Fruit fly (Drosophila melanogaster) whole organism, pupa: ENCODE results near the gene CG43954.

ENCODE experiments used
- CG10348 ChIP-seq: fragments of 200-800 bp; sonication (Bioruptor generic); IDR thresholded peaks from 2 replicates; pipeline ENCODE4 v1.3.6; 2022; ENCODE audit warnings: missing biosample characterization, missing genetic modification characterization
- CG12605 ChIP-seq: fragments of 200-800 bp; sonication (Bioruptor generic); IDR thresholded peaks from 2 replicates; pipeline ENCODE4 v1.3.6; 2022; ENCODE audit warnings: missing biosample characterization, missing genetic modification characterization
- CG13204 ChIP-seq: fragments of 200-800 bp; sonication (Bioruptor generic); optimal IDR thresholded peaks from 2 replicates; lab custom pipeline; 2018; ENCODE audit warnings: missing biosample characterization, mild to moderate bottlenecking, missing genetic modification characterization, moderate library complexity
- CG14655 ChIP-seq: fragments of 200-800 bp; sonication (Bioruptor generic); optimal IDR thresholded peaks from 3 replicates; lab custom pipeline; 2017; ENCODE audit warnings: mild to moderate bottlenecking, missing biosample characterization, missing genetic modification reagents, missing genetic modification characterization
- CG15710 ChIP-seq: fragments of 200-800 bp; sonication (Bioruptor generic); optimal IDR thresholded peaks from 2 replicates; lab custom pipeline; 2018; ENCODE audit warnings: missing biosample characterization, mild to moderate bottlenecking, missing genetic modification characterization, moderate library complexity
- CG17806 ChIP-seq: fragments of 200-800 bp; sonication (Bioruptor generic); optimal IDR thresholded peaks from 2 replicates; lab custom pipeline; 2018; ENCODE audit warnings: missing biosample characterization, mild to moderate bottlenecking, missing genetic modification characterization, moderate library complexity
- CG32121 ChIP-seq: fragments of 200-800 bp; sonication (Bioruptor generic); IDR thresholded peaks from 2 replicates; pipeline ENCODE4 v1.3.6; 2022; ENCODE audit warnings: missing biosample characterization, missing genetic modification characterization
- CG34367 ChIP-seq: fragments of 200-800 bp; sonication (Bioruptor generic); optimal IDR thresholded peaks from 2 replicates; lab custom pipeline; 2018; ENCODE audit warnings: missing biosample characterization, mild to moderate bottlenecking, missing genetic modification characterization
- CG4496 ChIP-seq: fragments of 200-800 bp; sonication (Bioruptor generic); IDR thresholded peaks from 3 replicates; pipeline ENCODE4 v1.3.6; 2022; ENCODE audit warnings: missing biosample characterization, missing genetic modification characterization
- CG8159 ChIP-seq: fragments of 200-800 bp; sonication (Bioruptor generic); optimal IDR thresholded peaks from 3 replicates; lab custom pipeline; 2018; ENCODE audit warnings: missing biosample characterization, mild to moderate bottlenecking, missing genetic modification characterization, moderate library complexity
- CG8301 ChIP-seq: fragments of 200-800 bp; sonication (Bioruptor generic); optimal IDR thresholded peaks from 2 replicates; lab custom pipeline; 2018; ENCODE audit warnings: missing biosample characterization, mild to moderate bottlenecking, missing genetic modification characterization
- CG9948 ChIP-seq: fragments of 200-800 bp; sonication (Bioruptor generic); optimal IDR thresholded peaks from 2 replicates; lab custom pipeline; 2018; ENCODE audit warnings: missing biosample characterization, mild to moderate bottlenecking, missing genetic modification characterization, moderate library complexity
- D1 ChIP-seq: fragments of 200-800 bp; sonication (Bioruptor generic); optimal IDR thresholded peaks from 2 replicates; lab custom pipeline; 2018; ENCODE audit warnings: missing biosample characterization, mild to moderate bottlenecking, missing genetic modification characterization, moderate library complexity
- EcR ChIP-seq: fragments of 200-800 bp; sonication (Bioruptor generic); optimal IDR thresholded peaks from 3 replicates; lab custom pipeline; 2019; ENCODE audit warnings: missing biosample characterization, missing genetic modification characterization, mild to moderate bottlenecking, moderate library complexity, missing genetic modification reagents
- Ets98B ChIP-seq: fragments of 200-800 bp; sonication (Bioruptor generic); IDR thresholded peaks from 2 replicates; pipeline ENCODE4 v1.3.6; 2022; ENCODE audit warnings: missing biosample characterization, missing genetic modification characterization
- Pif1A ChIP-seq: fragments of 200-800 bp; sonication (Bioruptor generic); optimal IDR thresholded peaks from 3 replicates; lab custom pipeline; 2016; ENCODE audit warnings: missing biosample characterization, missing genetic modification characterization
- Pif1B ChIP-seq: fragments of 200-800 bp; sonication (Bioruptor generic); optimal IDR thresholded peaks from 3 replicates; lab custom pipeline; 2016; ENCODE audit warnings: missing biosample characterization, missing genetic modification characterization
- Snoo ChIP-seq: fragments of 200-800 bp; sonication (Bioruptor generic); optimal IDR thresholded peaks from 3 replicates; lab custom pipeline; 2017; ENCODE audit warnings: missing biosample characterization, mild to moderate bottlenecking, missing genetic modification characterization, inconsistent platforms
- fd96Ca ChIP-seq: fragments of 200-800 bp; sonication (Bioruptor generic); IDR thresholded peaks from 3 replicates; pipeline ENCODE4 v1.3.6; 2022; ENCODE audit warnings: missing biosample characterization, missing genetic modification characterization
- gl ChIP-seq: fragments of 200-800 bp; sonication (Bioruptor generic); optimal IDR thresholded peaks from 2 replicates; lab custom pipeline; 2018; ENCODE audit warnings: missing biosample characterization, mild to moderate bottlenecking, missing genetic modification characterization
- rn ChIP-seq: fragments of 200-800 bp; sonication (Bioruptor generic); IDR thresholded peaks from 2 replicates; pipeline ENCODE4 v1.3.6; 2022; ENCODE audit warnings: missing biosample characterization, missing genetic modification characterization

CG43954 gene

DNA sequence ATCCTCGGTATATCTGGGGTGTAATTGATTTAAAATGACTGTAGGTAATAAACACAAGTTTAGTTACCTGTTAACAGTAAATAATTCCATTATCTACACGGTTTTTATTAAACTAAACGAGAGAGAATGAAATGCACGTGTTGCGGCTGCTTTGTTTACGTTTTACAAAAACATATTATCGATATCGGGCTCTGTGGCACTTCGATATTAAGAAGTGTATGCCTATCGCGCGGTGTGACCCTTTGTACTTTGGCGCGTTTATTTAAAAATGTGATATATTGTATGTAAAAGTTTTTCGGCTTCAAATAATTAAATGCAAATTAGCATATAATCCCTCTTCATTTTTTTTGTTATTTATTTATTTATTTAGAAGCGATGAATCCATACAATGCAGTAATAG is 19.2 kb upstream of the CG43954 start, which contains the start of gene Dbp73D:
Dbp73D (minus strand) TSS at position 174 of the 400 bp plus-strand sequence.
- TF ChIP-seq Pif1B (GFP tag; lab: Kevin White, UChicago) (no peak), gl (tag; lab: Kevin White, UChicago) (no peak), CG9948 (tag; lab: Kevin White, UChicago) (no peak), CG17806 (tag; lab: Kevin White, UChicago) (no peak), CG12605 (GFP tag; lab: Robert Waterston, UW) (no peak), CG4496 (GFP tag; lab: Robert Waterston, UW) (no peak), D1 (tag; lab: Kevin White, UChicago) (no peak), CG14655 (GFP tag; lab: Kevin White, UChicago) (no peak), CG10348 (GFP tag; lab: Robert Waterston, UW) (no peak), CG13204 (no peak), Snoo (tag; lab: Kevin White, UChicago) (no peak), CG32121 (GFP tag; lab: Robert Waterston, UW) (no peak), CG8301 (tag; lab: Kevin White, UChicago) (no peak), Pif1A (GFP tag; lab: Kevin White, UChicago) (no peak), CG15710 (no peak), CG8159 (tag; lab: Kevin White, UChicago) (no peak), fd96Ca (no peak), Ets98B (no peak), rn (GFP tag; lab: Robert Waterston, UW) (no peak)

DNA sequence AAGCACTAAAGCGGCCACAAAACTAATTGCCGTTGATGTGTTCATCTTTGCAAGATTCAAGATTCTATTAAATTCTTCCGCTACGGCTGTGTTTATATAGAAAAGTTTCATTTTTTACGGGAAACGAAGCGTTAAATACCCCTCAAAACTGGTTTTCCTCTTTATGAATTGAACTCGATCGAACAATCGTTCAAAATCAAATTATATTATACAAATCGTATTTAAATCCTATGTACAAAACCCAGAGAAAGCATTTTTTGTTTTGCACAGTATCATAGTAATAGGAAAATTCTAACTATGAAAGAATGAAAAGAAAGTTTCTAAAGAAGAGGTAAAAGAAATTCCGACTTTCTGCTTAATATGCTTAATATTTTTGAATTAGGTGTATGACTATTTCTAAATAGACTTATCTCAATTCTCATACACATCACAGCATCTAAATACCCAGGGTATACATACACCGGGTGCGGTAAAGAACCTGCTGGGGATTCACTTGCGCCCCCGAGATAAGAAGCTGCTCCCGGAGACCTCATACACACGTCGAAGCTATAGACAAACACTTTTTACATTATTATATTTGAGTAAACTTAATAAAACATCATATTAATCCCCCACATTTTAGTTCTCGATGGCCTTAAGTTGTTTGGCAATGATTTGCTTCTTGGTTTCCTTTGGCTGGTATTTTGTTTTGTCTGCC is 16.6 kb upstream of the CG43954 start, which contains the start of gene PGRP-SB1:
PGRP-SB1 (minus strand) TSS at position 51 of the 697 bp plus-strand sequence.
- no peak for TF ChIP-seq CG9948 (tag; lab: Kevin White, UChicago)
- TF ChIP-seq Snoo (tag; lab: Kevin White, UChicago), result no peak
- no peak for TF ChIP-seq CG8301 (tag; lab: Kevin White, UChicago)
- TF ChIP-seq CG34367 (tag; lab: Kevin White, UChicago), result no peak
- TF ChIP-seq CG17806 (tag; lab: Kevin White, UChicago), result no peak
- no peak for TF ChIP-seq CG10348 (GFP tag; lab: Robert Waterston, UW)
- no peak for TF ChIP-seq Pif1A (GFP tag; lab: Kevin White, UChicago)
- TF ChIP-seq CG13204, result no peak
- TF ChIP-seq D1 (tag; lab: Kevin White, UChicago), result no peak
- TF ChIP-seq CG15710, result no peak
- TF ChIP-seq Ets98B, result no peak
- no peak for TF ChIP-seq CG32121 (GFP tag; lab: Robert Waterston, UW)
- TF ChIP-seq CG12605 (GFP tag; lab: Robert Waterston, UW), result no peak
- TF ChIP-seq CG4496 (GFP tag; lab: Robert Waterston, UW), result no peak
- TF ChIP-seq EcR, result no peak
- TF ChIP-seq rn (GFP tag; lab: Robert Waterston, UW), result no peak

DNA sequence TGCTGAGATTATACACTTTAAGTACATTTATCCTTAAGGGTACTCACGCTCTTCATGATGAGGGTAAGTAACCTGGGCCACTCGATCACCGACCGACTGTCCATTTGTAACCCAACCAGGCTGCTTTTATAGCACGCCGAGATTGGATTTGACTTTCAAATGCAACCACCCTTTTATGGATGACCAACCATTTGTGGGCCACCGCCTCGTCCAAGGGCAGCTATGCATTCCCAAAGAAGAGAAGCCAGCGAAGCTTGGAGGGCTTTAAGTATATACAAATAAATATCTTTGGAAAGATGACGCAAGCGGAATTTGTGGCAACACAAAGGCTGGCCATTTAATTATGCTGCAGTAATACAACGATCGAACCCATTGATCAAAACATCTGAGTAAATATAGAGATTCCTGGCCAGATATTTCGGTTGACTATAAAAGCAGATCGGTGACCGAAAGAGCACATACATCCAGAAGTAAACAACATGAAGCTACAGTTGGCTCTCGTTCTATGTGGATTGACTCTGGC is 14.7 kb upstream of the CG43954 start, which contains the start of the genes CG13026 and PGRP-SB2:
CG13026 (minus strand) TSS at position 101 of the 523 bp plus-strand sequence.
PGRP-SB2 (plus strand) TSS at position 473 of the 523 bp plus-strand sequence.
- TF ChIP-seq EcR (no peak), CG32121 (GFP tag; lab: Robert Waterston, UW) (no peak), Pif1A (GFP tag; lab: Kevin White, UChicago) (no peak), CG8301 (tag; lab: Kevin White, UChicago) (no peak), gl (tag; lab: Kevin White, UChicago) (no peak), CG14655 (GFP tag; lab: Kevin White, UChicago) (no peak), CG34367 (tag; lab: Kevin White, UChicago) (no peak), fd96Ca (no peak), Snoo (tag; lab: Kevin White, UChicago) (no peak), CG10348 (GFP tag; lab: Robert Waterston, UW) (no peak), CG13204 (no peak), Ets98B (no peak), CG15710 (no peak)

DNA sequence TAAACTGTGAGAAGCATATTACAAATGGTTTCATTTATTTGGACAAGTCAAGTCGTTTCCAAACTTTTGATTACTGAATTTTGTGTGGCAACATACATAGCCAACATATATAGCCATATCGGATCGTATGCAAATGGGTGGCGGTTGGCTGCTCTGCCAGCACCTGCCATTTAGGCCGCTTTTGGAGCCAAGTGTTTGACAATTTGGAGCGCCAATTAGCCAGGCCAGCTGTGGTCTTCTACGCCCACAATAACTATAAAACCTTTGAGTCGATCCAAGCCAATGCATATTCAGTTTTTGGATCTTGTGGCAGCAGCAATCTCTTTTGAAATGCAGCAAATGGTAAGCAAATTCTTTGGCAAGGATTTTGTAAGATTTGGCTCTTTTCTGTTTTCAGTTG is 13.1 kb upstream of the CG43954 start, which contains the start of gene CG13031:
CG13031 (plus strand) TSS at position 301 of the 400 bp plus-strand sequence.
- TF ChIP-seq CG12605 (GFP tag; lab: Robert Waterston, UW), result no peak
- TF ChIP-seq CG34367 (tag; lab: Kevin White, UChicago), result no peak
- TF ChIP-seq CG8301 (tag; lab: Kevin White, UChicago), result no peak
- TF ChIP-seq CG4496 (GFP tag; lab: Robert Waterston, UW), result no peak
- TF ChIP-seq Pif1B (GFP tag; lab: Kevin White, UChicago), result no peak
- no peak for TF ChIP-seq Pif1A (GFP tag; lab: Kevin White, UChicago)

DNA sequence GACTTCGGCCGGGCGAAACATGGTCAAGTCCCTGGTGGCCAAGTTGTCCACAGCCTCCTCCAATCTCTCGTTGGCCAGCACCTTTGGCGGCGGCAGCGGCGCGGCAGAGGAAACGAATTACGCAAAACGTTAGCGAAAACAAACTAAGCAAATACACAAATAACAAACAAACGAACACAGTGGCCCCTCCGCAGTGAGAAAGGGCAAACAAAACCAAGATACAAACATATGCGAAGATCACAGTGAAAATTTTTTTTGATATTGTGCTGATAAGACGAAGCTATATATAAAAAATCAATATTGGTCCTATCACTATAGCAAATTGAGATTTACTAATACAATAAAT is 2.7 kb upstream of the CG43954 start:
- 0 out of 3 replicates have a peak, but pooled peaks have one; percentile 37 for TF ChIP-seq CG4496 (GFP tag; lab: Robert Waterston, UW)
- no peak for TF ChIP-seq Pif1A (GFP tag; lab: Kevin White, UChicago)
- no peak for TF ChIP-seq CG8159 (tag; lab: Kevin White, UChicago)
- no peak for TF ChIP-seq D1 (tag; lab: Kevin White, UChicago)
- TF ChIP-seq Ets98B, result peak; percentile 22; the same call in 1 of the 2 replicates
- no peak for TF ChIP-seq CG14655 (GFP tag; lab: Kevin White, UChicago)
